Worm (Caenorhabditis elegans) whole organism, midembryonic: ENCODE results near the gene T23B5.3.

Experiments used
- cog-1 ChIP-seq: sonication (generic microtip); optimal IDR thresholded peaks from 2 replicates; lab custom pipeline; 2016; ENCODE audit warnings: missing genetic modification characterization, missing compliant biosample characterization
- flt-1 ChIP-seq: fragments of 200-800 bp; sonication (Bioruptor generic); IDR thresholded peaks from 2 replicates; pipeline ENCODE4 v1.3.6; 2022; ENCODE audit warnings: missing genetic modification characterization, missing compliant biosample characterization
- klf-2 ChIP-seq: fragments of 200-800 bp; sonication (Bioruptor generic); conservative IDR thresholded peaks from 2 replicates; pipeline ENCODE4 v1.3.6; 2022; ENCODE audit warnings: missing genetic modification reagents, missing genetic modification characterization, missing compliant biosample characterization
- med-1 ChIP-seq: sonication (generic microtip); optimal IDR thresholded peaks from 2 replicates; lab custom pipeline; 2017; ENCODE audit warnings: missing genetic modification characterization, mild to moderate bottlenecking, missing compliant biosample characterization, antibody characterized with exemption, missing genetic modification reagents; ENCODE audit not compliant: insufficient read depth
- ref-1 ChIP-seq: fragments of 200-800 bp; sonication (Bioruptor generic); conservative IDR thresholded peaks from 2 replicates; pipeline ENCODE4 v1.3.6; 2022; ENCODE audit warnings: missing genetic modification reagents, missing genetic modification characterization, missing compliant biosample characterization
- ztf-29 ChIP-seq: fragments of 200-800 bp; sonication (Bioruptor generic); IDR thresholded peaks from 2 replicates; pipeline ENCODE4 v1.3.6; 2022; ENCODE audit warnings: missing genetic modification reagents, missing genetic modification characterization, missing compliant biosample characterization

DNA sequence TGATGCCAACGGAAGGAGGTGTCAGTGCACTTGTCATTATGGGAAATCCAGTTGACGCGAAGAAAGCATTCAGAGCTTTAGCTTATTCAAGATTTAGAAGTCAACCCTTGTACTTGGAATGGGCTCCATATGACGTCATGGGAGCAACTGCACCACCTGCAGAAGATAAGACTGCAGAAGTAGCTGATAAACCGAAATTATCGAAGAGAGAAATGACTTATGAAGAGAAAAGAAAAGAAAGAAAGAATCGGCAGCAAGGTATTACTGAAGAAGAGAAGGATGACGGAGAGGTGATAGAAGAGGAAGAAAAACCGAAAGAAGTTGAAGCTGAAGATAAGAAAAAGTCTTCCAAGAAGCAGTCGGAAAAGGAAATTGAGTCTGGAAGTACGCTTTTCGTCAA, 39.7 kb downstream of the T23B5.3 start:
- TF ChIP-seq klf-2 (GFP tag; lab: Robert Waterston, UW) (no peak), cog-1 (no peak), med-1 (GFP tag; lab: Kevin White, UChicago) (no peak), flt-1 (GFP tag; lab: Robert Waterston, UW) (no peak), ztf-29 (GFP tag; lab: Robert Waterston, UW) (no peak), ref-1 (GFP tag; lab: Robert Waterston, UW) (no peak)
